ENCODE assay signal across 4 fruit fly cellular contexts in the genomic region with DNA sequence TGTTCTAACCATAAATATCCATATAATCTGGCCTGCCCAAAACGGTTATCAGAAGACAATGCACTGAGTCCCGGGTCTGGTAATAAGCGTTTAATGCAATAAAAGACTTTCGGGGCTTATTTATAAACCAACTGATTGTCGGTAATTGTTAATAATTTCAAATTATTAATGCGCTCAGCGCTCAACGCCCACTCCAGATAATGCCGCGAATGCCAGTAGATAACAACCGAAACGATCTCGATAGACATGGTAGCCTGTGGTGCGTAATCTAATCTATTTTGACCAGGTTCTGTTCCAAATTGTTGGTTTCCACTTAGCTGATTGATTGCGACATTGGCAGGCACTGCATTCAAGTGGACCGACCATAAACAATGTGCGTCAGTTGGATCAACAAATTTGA.
TF ChIP-seq lines count a peak whose summit lies in the region.

No protein-coding gene starts in this region.

- TF ChIP-seq CTCF in whole organism, embryonic (GFP tag; optimal IDR thresholded peaks at IDR 0.05; lab: Kevin White, UChicago), result no peak

TF ChIP-seq in whole organism, adult, 20 proteins besides CTCF, POLR2A, EP300 and RAD21:
- TF ChIP-seq CG7045 (GFP tag; optimal IDR thresholded peaks at IDR 0.05; lab: Kevin White, UChicago) (peak; percentile 38), cic (GFP tag; optimal IDR thresholded peaks at IDR 0.05; lab: Kevin White, UChicago) (peak; percentile 15), kay (GFP tag; lab: Kevin White, UChicago; ENCODE audit: borderline replicate concordance) (no peak)

TF ChIP-seq in whole organism, embryonic, 481 proteins besides CTCF, POLR2A, EP300 and RAD21 (continues in another document):
- TF ChIP-seq CG11398 (GFP tag; optimal IDR thresholded peaks at IDR 0.05; lab: Kevin White, UChicago) (no peak), C15 (GFP tag; IDR thresholded peaks at IDR 0.05; lab: Robert Waterston, UW) (no peak), ci (GFP tag; IDR thresholded peaks at IDR 0.05; lab: Robert Waterston, UW) (no peak), CG2199 (GFP tag; IDR thresholded peaks at IDR 0.05; lab: Robert Waterston, UW) (no peak), Kr (GFP tag; optimal IDR thresholded peaks at IDR 0.05; lab: Kevin White, UChicago) (no peak), Side (GFP tag; optimal IDR thresholded peaks at IDR 0.05; lab: Kevin White, UChicago) (no peak), CG33557 (GFP tag; optimal IDR thresholded peaks at IDR 0.05; lab: Kevin White, UChicago) (no peak), fru (optimal IDR thresholded peaks at IDR 0.05; lab: Kevin White, UChicago) (no peak), br (optimal IDR thresholded peaks at IDR 0.05; lab: Kevin White, UChicago) (no peak), CG10654 (GFP tag; optimal IDR thresholded peaks at IDR 0.05; lab: Kevin White, UChicago) (no peak), grn (GFP tag; optimal IDR thresholded peaks at IDR 0.05; lab: Kevin White, UChicago) (peak; percentile 87), lov (optimal IDR thresholded peaks at IDR 0.05; lab: Kevin White, UChicago) (no peak), lov (GFP tag; IDR thresholded peaks at IDR 0.05; lab: Robert Waterston, UW) (no peak), CG12219 (GFP tag; optimal IDR thresholded peaks at IDR 0.05; lab: Kevin White, UChicago) (no peak), CoRest (tag; optimal IDR thresholded peaks at IDR 0.05; lab: Kevin White, UChicago) (no peak), CG34376 (GFP tag; optimal IDR thresholded peaks at IDR 0.05; lab: Kevin White, UChicago) (peak; percentile 77), Sox102F (GFP tag; optimal IDR thresholded peaks at IDR 0.05; lab: Kevin White, UChicago) (no peak), CG6254 (GFP tag; optimal IDR thresholded peaks at IDR 0.05; lab: Kevin White, UChicago) (no peak), Atf6 (GFP tag; IDR thresholded peaks at IDR 0.05; lab: Robert Waterston, UW) (no peak), mirr (GFP tag; optimal IDR thresholded peaks at IDR 0.05; lab: Kevin White, UChicago) (peak; percentile 86), grau (tag; optimal IDR thresholded peaks at IDR 0.05; lab: Kevin White, UChicago) (no peak), Ptx1 (GFP tag; IDR thresholded peaks at IDR 0.05; lab: Robert Waterston, UW) (peak; percentile 33; the same call in 1 of the 2 replicates), pita (GFP tag; optimal IDR thresholded peaks at IDR 0.05; lab: Kevin White, UChicago) (no peak), CG11456 (GFP tag; IDR thresholded peaks at IDR 0.05; lab: Robert Waterston, UW) (no peak), tgo (GFP tag; IDR thresholded peaks at IDR 0.05; lab: Robert Waterston, UW) (no peak), ara (GFP tag; IDR thresholded peaks at IDR 0.05; lab: Robert Waterston, UW) (no peak), kni (GFP tag; optimal IDR thresholded peaks at IDR 0.05; lab: Kevin White, UChicago) (no peak), CG2129 (GFP tag; IDR thresholded peaks at IDR 0.05; lab: Robert Waterston, UW; ENCODE audit: partially characterized antibody) (no peak), sens-2 (GFP tag; IDR thresholded peaks at IDR 0.05; lab: Robert Waterston, UW) (no peak), ind (GFP tag; optimal IDR thresholded peaks at IDR 0.05; lab: Kevin White, UChicago) (no peak)

TF ChIP-seq in whole organism, prepupa, 60 proteins besides CTCF, POLR2A, EP300 and RAD21:
- TF ChIP-seq Eip93F (GFP tag; optimal IDR thresholded peaks at IDR 0.05; lab: Kevin White, UChicago), result peak; percentile 25
- TF ChIP-seq CG6854 (GFP tag; optimal IDR thresholded peaks at IDR 0.05; lab: Kevin White, UChicago), result no peak
- no peak for TF ChIP-seq Gug (GFP tag; IDR thresholded peaks at IDR 0.05; lab: Robert Waterston, UW)
- peak; percentile 86 for TF ChIP-seq vri (GFP tag; optimal IDR thresholded peaks at IDR 0.05; lab: Kevin White, UChicago)
TF ChIP-seq in whole organism, prepupa: peak in this region for 2.

TF ChIP-seq in whole organism, wandering third instar larva, 38 proteins besides CTCF, POLR2A, EP300 and RAD21:
- no peak for TF ChIP-seq Hr78 (GFP tag; optimal IDR thresholded peaks at IDR 0.05; lab: Kevin White, UChicago)
- no peak for TF ChIP-seq Mio (GFP tag; optimal IDR thresholded peaks at IDR 0.05; lab: Kevin White, UChicago)
- TF ChIP-seq Dif (GFP tag; optimal IDR thresholded peaks at IDR 0.05; lab: Kevin White, UChicago; ENCODE audit: partially characterized antibody), result no peak
- no peak for TF ChIP-seq foxo (GFP tag; optimal IDR thresholded peaks at IDR 0.05; lab: Kevin White, UChicago)
- no peak for TF ChIP-seq Jra (GFP tag; optimal IDR thresholded peaks at IDR 0.05; lab: Kevin White, UChicago)
- no peak for TF ChIP-seq dl (GFP tag; optimal IDR thresholded peaks at IDR 0.05; lab: Kevin White, UChicago; ENCODE audit: insufficient read depth in 1 of 2, partially characterized antibody in 2 of 2)
- no peak for TF ChIP-seq dsf (GFP tag; optimal IDR thresholded peaks at IDR 0.05; lab: Kevin White, UChicago; ENCODE audit: borderline replicate concordance)
- no peak for TF ChIP-seq woc (GFP tag; optimal IDR thresholded peaks at IDR 0.05; lab: Kevin White, UChicago)
- no peak for TF ChIP-seq fru (GFP tag; optimal IDR thresholded peaks at IDR 0.05; lab: Kevin White, UChicago)
- no peak for TF ChIP-seq Myc (optimal IDR thresholded peaks at IDR 0.05; lab: Kevin White, UChicago)
- TF ChIP-seq Rel (GFP tag; optimal IDR thresholded peaks at IDR 0.05; lab: Kevin White, UChicago), result no peak
- peak; percentile 2 for TF ChIP-seq Rel (tag; optimal IDR thresholded peaks at IDR 0.05; lab: Kevin White, UChicago)
- no peak for TF ChIP-seq psq (GFP tag; optimal IDR thresholded peaks at IDR 0.05; lab: Kevin White, UChicago)
- no peak for TF ChIP-seq GATAd (GFP tag; optimal IDR thresholded peaks at IDR 0.05; lab: Kevin White, UChicago)
- no peak for TF ChIP-seq sv (GFP tag; optimal IDR thresholded peaks at IDR 0.05; lab: Kevin White, UChicago)
- no peak for TF ChIP-seq jim (GFP tag; optimal IDR thresholded peaks at IDR 0.05; lab: Kevin White, UChicago)
- peak; percentile 42 for TF ChIP-seq CrebA (GFP tag; optimal IDR thresholded peaks at IDR 0.05; lab: Kevin White, UChicago; ENCODE audit: borderline replicate concordance)
- no peak for TF ChIP-seq rgr (GFP tag; optimal IDR thresholded peaks at IDR 0.05; lab: Kevin White, UChicago)
- TF ChIP-seq Hnf4 (GFP tag; optimal IDR thresholded peaks at IDR 0.05; lab: Kevin White, UChicago), result no peak
- no peak for TF ChIP-seq usp (GFP tag; optimal IDR thresholded peaks at IDR 0.05; lab: Kevin White, UChicago)
- TF ChIP-seq HLH106 (tag; optimal IDR thresholded peaks at IDR 0.05; lab: Kevin White, UChicago), result no peak
- TF ChIP-seq h (GFP tag; optimal IDR thresholded peaks at IDR 0.05; lab: Kevin White, UChicago), result peak; percentile 68
- no peak for TF ChIP-seq CG9705 (GFP tag; optimal IDR thresholded peaks at IDR 0.05; lab: Kevin White, UChicago)
